Worm (Caenorhabditis elegans) whole organism, midembryonic: ENCODE data around the gene rbg-1.

Source experiments
- T22C8.4 ChIP-seq: fragments of 200-800 bp; sonication (Bioruptor generic); IDR thresholded peaks from 2 replicates; pipeline ENCODE4 v1.3.6; 2022; ENCODE audit warnings: missing genetic modification characterization, missing compliant biosample characterization
- cog-1 ChIP-seq: sonication (generic microtip); optimal IDR thresholded peaks from 2 replicates; lab custom pipeline; 2016; ENCODE audit warnings: missing genetic modification characterization, missing compliant biosample characterization
- flt-1 ChIP-seq: fragments of 200-800 bp; sonication (Bioruptor generic); IDR thresholded peaks from 2 replicates; pipeline ENCODE4 v1.3.6; 2022; ENCODE audit warnings: missing genetic modification characterization, missing compliant biosample characterization
- klf-2 ChIP-seq: fragments of 200-800 bp; sonication (Bioruptor generic); conservative IDR thresholded peaks from 2 replicates; pipeline ENCODE4 v1.3.6; 2022; ENCODE audit warnings: missing genetic modification reagents, missing genetic modification characterization, missing compliant biosample characterization
- med-1 ChIP-seq: sonication (generic microtip); optimal IDR thresholded peaks from 2 replicates; lab custom pipeline; 2017; ENCODE audit warnings: missing genetic modification characterization, mild to moderate bottlenecking, missing compliant biosample characterization, antibody characterized with exemption, missing genetic modification reagents; ENCODE audit not compliant: insufficient read depth
- ref-1 ChIP-seq: fragments of 200-800 bp; sonication (Bioruptor generic); conservative IDR thresholded peaks from 2 replicates; pipeline ENCODE4 v1.3.6; 2022; ENCODE audit warnings: missing genetic modification reagents, missing genetic modification characterization, missing compliant biosample characterization
- tab-1 ChIP-seq: fragments of 200-800 bp; sonication (Bioruptor generic); IDR thresholded peaks from 2 replicates; pipeline ENCODE4 v1.3.6; 2022; ENCODE audit warnings: missing genetic modification characterization, missing compliant biosample characterization
- ztf-23 ChIP-seq: fragments of 200-800 bp; sonication (Bioruptor generic); IDR thresholded peaks from 2 replicates; pipeline ENCODE4 v1.3.6; 2022; ENCODE audit warnings: missing genetic modification reagents, missing genetic modification characterization, missing compliant biosample characterization
- ztf-29 ChIP-seq: fragments of 200-800 bp; sonication (Bioruptor generic); IDR thresholded peaks from 2 replicates; pipeline ENCODE4 v1.3.6; 2022; ENCODE audit warnings: missing genetic modification reagents, missing genetic modification characterization, missing compliant biosample characterization

Gene rbg-1

DNA sequence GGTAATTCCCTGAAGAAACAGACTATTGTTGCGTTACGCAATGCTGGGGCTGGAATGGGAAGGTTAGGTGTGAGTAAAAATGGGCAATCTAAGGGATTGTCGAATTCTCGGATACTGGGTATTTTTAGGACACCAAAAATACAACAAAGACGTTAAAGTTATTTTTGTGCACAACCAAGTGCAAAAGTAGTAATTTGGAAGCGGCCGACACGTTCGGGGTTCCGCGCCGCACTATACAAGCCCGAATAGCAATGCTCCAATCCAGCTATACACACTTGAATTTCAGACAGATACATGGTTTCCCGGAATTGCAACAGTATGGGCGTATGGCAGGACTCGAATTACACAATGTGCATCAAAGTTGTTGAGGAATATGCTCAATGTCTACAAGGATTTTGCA is 44.7 kb downstream of the rbg-1 start:
- TF ChIP-seq ref-1 (GFP tag; lab: Robert Waterston, UW) (no peak), T22C8.4 (GFP tag; lab: Robert Waterston, UW) (no peak), ztf-29 (GFP tag; lab: Robert Waterston, UW) (no peak), flt-1 (GFP tag; lab: Robert Waterston, UW) (no peak), cog-1 (tag; lab: Kevin White, UChicago) (no peak), med-1 (GFP tag; lab: Kevin White, UChicago) (no peak)

DNA sequence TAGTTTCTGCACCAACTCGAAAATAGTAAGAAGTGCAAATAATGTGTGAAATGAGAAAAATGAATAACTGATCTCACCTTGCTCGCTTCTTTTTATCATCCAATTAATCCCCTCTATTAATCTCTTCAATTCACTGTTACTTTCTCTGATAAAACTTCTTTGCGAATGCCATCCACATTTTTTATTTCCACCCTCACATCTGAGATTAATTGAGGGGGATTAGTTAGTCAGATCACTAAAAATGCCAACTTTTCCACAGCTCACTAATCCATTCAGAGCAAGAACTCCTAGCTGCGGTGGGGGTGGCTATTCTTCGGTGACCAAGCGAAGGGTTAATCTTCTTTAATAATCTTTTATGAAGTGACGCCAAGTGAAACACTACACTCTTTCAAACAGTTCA is 51.5 kb downstream of the rbg-1 start, which contains the start of gene dsc-1:
dsc-1 (minus strand) TSS at position 46 of the 400 bp plus-strand sequence.
- TF ChIP-seq ref-1 (GFP tag; lab: Robert Waterston, UW), result no peak
- TF ChIP-seq cog-1 (tag; lab: Kevin White, UChicago), result no peak
- no peak for TF ChIP-seq ztf-29 (GFP tag; lab: Robert Waterston, UW)
- no peak for TF ChIP-seq ztf-23 (GFP tag; lab: Robert Waterston, UW)
- TF ChIP-seq T22C8.4 (GFP tag; lab: Robert Waterston, UW), result no peak
- TF ChIP-seq klf-2, result no peak
- TF ChIP-seq flt-1 (GFP tag; lab: Robert Waterston, UW), result no peak
- TF ChIP-seq tab-1, result no peak
- no peak for TF ChIP-seq med-1 (GFP tag; lab: Kevin White, UChicago)

DNA sequence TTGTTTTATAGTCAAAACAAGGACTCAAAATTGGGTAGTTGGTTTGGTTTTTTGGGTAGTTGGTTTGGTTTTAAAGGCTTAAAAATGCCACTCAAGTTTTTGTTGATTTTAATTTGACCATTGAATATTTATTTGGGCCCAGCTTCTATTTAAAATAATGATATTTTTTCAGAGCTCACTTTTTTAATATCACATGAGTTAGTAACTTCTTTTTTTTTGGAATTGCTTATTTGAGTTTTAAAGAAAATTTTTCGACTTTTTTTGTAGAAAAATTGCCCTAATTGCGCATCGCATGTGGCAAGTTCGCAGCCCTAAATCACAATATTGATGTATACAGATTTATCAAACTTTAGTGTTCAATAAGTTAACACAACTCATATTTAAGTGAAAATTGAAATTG is 52.4 kb downstream of the rbg-1 start:
- TF ChIP-seq flt-1 (GFP tag; lab: Robert Waterston, UW), result no peak
- TF ChIP-seq ztf-23 (GFP tag; lab: Robert Waterston, UW), result no peak
- TF ChIP-seq med-1 (GFP tag; lab: Kevin White, UChicago), result no peak
- TF ChIP-seq ref-1 (GFP tag; lab: Robert Waterston, UW), result no peak
- no peak for TF ChIP-seq T22C8.4 (GFP tag; lab: Robert Waterston, UW)
- TF ChIP-seq tab-1, result no peak
- no peak for TF ChIP-seq cog-1 (tag; lab: Kevin White, UChicago)
- no peak for TF ChIP-seq klf-2
- no peak for TF ChIP-seq ztf-29 (GFP tag; lab: Robert Waterston, UW)

DNA sequence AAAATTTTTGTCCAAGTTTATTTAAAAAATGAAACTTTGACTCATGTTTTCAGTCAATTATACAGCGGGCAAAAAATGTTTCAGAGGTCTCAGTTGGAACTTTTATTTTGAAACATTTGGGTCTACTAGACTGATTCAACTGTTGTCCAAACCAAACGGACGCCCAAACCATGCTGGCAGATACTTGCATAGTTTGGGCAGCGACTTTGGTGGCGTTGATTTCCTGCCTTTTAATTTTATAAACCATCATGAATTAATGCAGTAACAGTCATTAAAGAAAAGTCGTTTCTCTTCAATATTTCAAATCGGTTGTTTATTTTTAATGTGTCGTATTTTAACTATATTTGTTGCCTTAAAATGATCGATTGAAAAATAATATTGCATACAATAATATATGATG is 53.0 kb downstream of the rbg-1 start:
- no peak for TF ChIP-seq klf-2
- TF ChIP-seq med-1 (GFP tag; lab: Kevin White, UChicago), result no peak
- TF ChIP-seq tab-1, result no peak
- no peak for TF ChIP-seq T22C8.4 (GFP tag; lab: Robert Waterston, UW)
